Fruit fly (Drosophila melanogaster) whole organism, embryonic: ENCODE data around the gene dimm.

Experiments
- Blimp-1 ChIP-seq: fragments of 200-800 bp; sonication (Bioruptor generic); optimal IDR thresholded peaks from 3 replicates; lab custom pipeline; 2018; ENCODE audit warnings: missing biosample characterization, missing genetic modification characterization, mild to moderate bottlenecking, moderate library complexity, missing genetic modification reagents
- BtbVII ChIP-seq: fragments of 200-800 bp; sonication (Bioruptor generic); optimal IDR thresholded peaks from 3 replicates; lab custom pipeline; 2017; ENCODE audit warnings: missing biosample characterization, mild to moderate bottlenecking, missing genetic modification characterization
- CG1024 ChIP-seq: fragments of 200-800 bp; sonication (Bioruptor generic); IDR thresholded peaks from 2 replicates; pipeline ENCODE4 v1.3.6; 2022; ENCODE audit warnings: missing biosample characterization, missing genetic modification characterization
- CG10543 ChIP-seq: fragments of 200-800 bp; sonication (Bioruptor generic); optimal IDR thresholded peaks from 3 replicates; lab custom pipeline; 2017; ENCODE audit warnings: missing biosample characterization, mild to moderate bottlenecking, missing genetic modification characterization, moderate library complexity
- CG10565 ChIP-seq: fragments of 200-800 bp; sonication (Bioruptor generic); optimal IDR thresholded peaks from 3 replicates; lab custom pipeline; 2016; ENCODE audit warnings: missing biosample characterization, mild to moderate bottlenecking, missing genetic modification characterization
- CG11504 ChIP-seq: fragments of 200-800 bp; sonication (Bioruptor generic); optimal IDR thresholded peaks from 3 replicates; lab custom pipeline; 2019; ENCODE audit warnings: missing biosample characterization, mild to moderate bottlenecking, missing genetic modification characterization, moderate library complexity
- CG12219 ChIP-seq: fragments of 200-800 bp; sonication (Bioruptor generic); optimal IDR thresholded peaks from 3 replicates; lab custom pipeline; 2018; ENCODE audit warnings: missing biosample characterization, mild to moderate bottlenecking, missing genetic modification characterization
- CG14667 ChIP-seq: fragments of 200-800 bp; sonication (Bioruptor generic); IDR thresholded peaks from 2 replicates; pipeline ENCODE4 v1.3.6; 2022; ENCODE audit warnings: missing biosample characterization, missing genetic modification characterization
- CG17912 ChIP-seq: fragments of 200-800 bp; sonication (Bioruptor generic); optimal IDR thresholded peaks from 2 replicates; lab custom pipeline; 2018; ENCODE audit warnings: missing biosample characterization, mild to moderate bottlenecking, missing genetic modification characterization
- CG8924 ChIP-seq: fragments of 200-800 bp; optimal IDR thresholded peaks from 3 replicates; lab custom pipeline; 2019; ENCODE audit warnings: missing biosample characterization, mild to moderate bottlenecking, missing genetic modification characterization, moderate library complexity
- CG8944 ChIP-seq: fragments of 200-800 bp; sonication (Bioruptor generic); optimal IDR thresholded peaks from 3 replicates; lab custom pipeline; 2016; ENCODE audit warnings: missing biosample characterization, missing genetic modification characterization
- CoRest ChIP-seq: fragments of 200-800 bp; sonication (Bioruptor generic); optimal IDR thresholded peaks from 3 replicates; lab custom pipeline; 2018; ENCODE audit warnings: missing biosample characterization, mild to moderate bottlenecking, missing genetic modification characterization, moderate library complexity
- Dip2 ChIP-seq: fragments of 200-800 bp; sonication (Bioruptor generic); IDR thresholded peaks from 2 replicates; pipeline ENCODE4 v1.3.6; 2022; ENCODE audit warnings: missing biosample characterization, missing genetic modification characterization
- Doc3 ChIP-seq: fragments of 200-800 bp; sonication (Bioruptor generic); IDR thresholded peaks from 3 replicates; pipeline ENCODE4 v1.3.6; 2022; ENCODE audit warnings: missing biosample characterization, missing genetic modification characterization; ENCODE audit not compliant: partially characterized antibody
- E2f2 ChIP-seq: fragments of 200-800 bp; sonication (Bioruptor generic); IDR thresholded peaks from 2 replicates; pipeline ENCODE4 v1.3.6; 2022; ENCODE audit warnings: missing biosample characterization, missing genetic modification characterization
- Ets97D ChIP-seq: fragments of 200-800 bp; sonication (Bioruptor generic); optimal IDR thresholded peaks from 3 replicates; lab custom pipeline; 2016; ENCODE audit warnings: missing biosample characterization, missing genetic modification characterization
- H15 ChIP-seq: fragments of 200-800 bp; sonication (Bioruptor generic); IDR thresholded peaks from 3 replicates; pipeline ENCODE4 v1.3.6; 2022; ENCODE audit warnings: missing biosample characterization, missing genetic modification characterization
- HLH3B ChIP-seq: fragments of 200-800 bp; sonication (Bioruptor generic); IDR thresholded peaks from 2 replicates; pipeline ENCODE4 v1.3.6; 2022; ENCODE audit warnings: missing biosample characterization, missing genetic modification characterization
- Hand ChIP-seq: fragments of 200-800 bp; sonication (Bioruptor generic); optimal IDR thresholded peaks from 2 replicates; lab custom pipeline; 2017; ENCODE audit warnings: mild to moderate bottlenecking, missing biosample characterization, missing genetic modification reagents, missing genetic modification characterization
- Mes4 ChIP-seq: fragments of 200-800 bp; sonication (Bioruptor generic); optimal IDR thresholded peaks from 2 replicates; lab custom pipeline; 2016; ENCODE audit warnings: missing biosample characterization, missing genetic modification characterization
- Myb ChIP-seq: fragments of 200-800 bp; sonication (Bioruptor generic); optimal IDR thresholded peaks from 2 replicates; lab custom pipeline; 2016; ENCODE audit warnings: missing biosample characterization, missing genetic modification characterization
- Nf-YB ChIP-seq: fragments of 200-800 bp; sonication (Bioruptor generic); optimal IDR thresholded peaks from 3 replicates; lab custom pipeline; 2019; ENCODE audit warnings: missing biosample characterization, mild to moderate bottlenecking, missing genetic modification characterization, moderate library complexity
- Rfx ChIP-seq: fragments of 200-800 bp; sonication (Bioruptor generic); IDR thresholded peaks from 2 replicates; pipeline ENCODE4 v1.3.6; 2022; ENCODE audit warnings: missing biosample characterization, missing genetic modification characterization
- Six4 ChIP-seq: fragments of 200-800 bp; sonication (Bioruptor generic); optimal IDR thresholded peaks from 2 replicates; lab custom pipeline; 2016; ENCODE audit warnings: missing biosample characterization, missing genetic modification characterization
- Tbp ChIP-seq: fragments of >200 bp; optimal IDR thresholded peaks from 2 replicates; lab custom pipeline; 2018; ENCODE audit warnings: missing biosample characterization, missing genetic modification characterization
- btn ChIP-seq: fragments of 200-800 bp; sonication (Bioruptor generic); optimal IDR thresholded peaks from 2 replicates; lab custom pipeline; 2016; ENCODE audit warnings: missing biosample characterization, missing genetic modification characterization
- caup ChIP-seq: fragments of 200-800 bp; sonication (Bioruptor generic); optimal IDR thresholded peaks from 3 replicates; lab custom pipeline; 2017; ENCODE audit warnings: missing biosample characterization, mild to moderate bottlenecking, missing genetic modification characterization, moderate library complexity; ENCODE audit not compliant: severe bottlenecking
- danr ChIP-seq: fragments of 200-800 bp; sonication (Bioruptor generic); IDR thresholded peaks from 2 replicates; pipeline ENCODE4 v1.3.6; 2022; ENCODE audit warnings: missing biosample characterization, missing genetic modification characterization
- eve ChIP-seq, 2 experiments: fragments of >200 bp; optimal IDR thresholded peaks; 2 replicates each; lab custom pipeline; 2017; ENCODE audit warnings: missing biosample characterization in 2 of 2, missing genetic modification characterization in 2 of 2
- gcm2 ChIP-seq: fragments of 200-800 bp; sonication (Bioruptor generic); optimal IDR thresholded peaks from 2 replicates; lab custom pipeline; 2016; ENCODE audit warnings: missing biosample characterization, missing genetic modification characterization
- gfzf ChIP-seq: fragments of 200-800 bp; sonication (Bioruptor generic); optimal IDR thresholded peaks from 2 replicates; lab custom pipeline; 2016; ENCODE audit warnings: missing biosample characterization, mild to moderate bottlenecking, missing genetic modification characterization, moderate library complexity
- h ChIP-seq: fragments of >200 bp; optimal IDR thresholded peaks from 2 replicates; lab custom pipeline; 2017
- hbn ChIP-seq: fragments of 200-800 bp; sonication (Bioruptor generic); IDR thresholded peaks from 2 replicates; pipeline ENCODE4 v1.3.6; 2022; ENCODE audit warnings: missing biosample characterization, missing genetic modification characterization; ENCODE audit not compliant: partially characterized antibody
- hkb ChIP-seq, 2 experiments: fragments of 200-800 bp in 1 of 2; fragments of >200 bp in 1 of 2; sonication (Bioruptor generic) in 1 of 2; IDR thresholded peaks in 1 of 2; optimal IDR thresholded peaks in 1 of 2; 2 replicates each; pipeline versions ENCODE4 v1.3.6 to Lab custom; 2017 to 2022; ENCODE audit warnings: missing biosample characterization in 1 of 2, missing genetic modification characterization in 1 of 2
- kah ChIP-seq: fragments of 200-800 bp; sonication (Bioruptor generic); optimal IDR thresholded peaks from 2 replicates; lab custom pipeline; 2018; ENCODE audit warnings: missing biosample characterization, mild to moderate bottlenecking, missing genetic modification characterization
- ken ChIP-seq: fragments of 200-800 bp; sonication (Bioruptor generic); IDR thresholded peaks from 3 replicates; pipeline ENCODE4 v1.3.6; 2022; ENCODE audit warnings: missing biosample characterization, missing genetic modification characterization
- lilli ChIP-seq: fragments of 200-800 bp; sonication (Bioruptor generic); optimal IDR thresholded peaks from 3 replicates; lab custom pipeline; 2016; ENCODE audit warnings: missing biosample characterization, missing genetic modification characterization
- lola ChIP-seq, 3 experiments: fragments of >200 bp in 2 of 3; fragments of 200-800 bp in 1 of 3; sonication (Bioruptor generic) in 1 of 3; optimal IDR thresholded peaks; 2 replicates each; lab custom pipeline; 2017 to 2019; ENCODE audit warnings: missing biosample characterization in 3 of 3, missing genetic modification characterization in 3 of 3, mild to moderate bottlenecking in 1 of 3, moderate library complexity in 1 of 3
- pho ChIP-seq: fragments of 200-800 bp; sonication (Bioruptor generic); optimal IDR thresholded peaks from 2 replicates; lab custom pipeline; 2016; ENCODE audit warnings: missing biosample characterization, missing genetic modification characterization
- pnt ChIP-seq: fragments of 200-800 bp; sonication (Bioruptor generic); optimal IDR thresholded peaks from 3 replicates; lab custom pipeline; 2016; ENCODE audit warnings: missing biosample characterization, missing genetic modification characterization
- ranshi ChIP-seq: fragments of 200-800 bp; sonication (Bioruptor generic); IDR thresholded peaks from 2 replicates; pipeline ENCODE4 v1.3.6; 2022; ENCODE audit warnings: missing biosample characterization, missing genetic modification characterization
- rib ChIP-seq: fragments of 200-800 bp; sonication (Bioruptor generic); IDR thresholded peaks from 2 replicates; pipeline ENCODE4 v1.3.6; 2022; ENCODE audit warnings: missing biosample characterization, missing genetic modification characterization
- schlank ChIP-seq: fragments of 200-800 bp; sonication (Bioruptor generic); optimal IDR thresholded peaks from 2 replicates; lab custom pipeline; 2018; ENCODE audit warnings: missing biosample characterization, mild to moderate bottlenecking, missing genetic modification characterization
- sob ChIP-seq: fragments of 200-800 bp; sonication (Bioruptor generic); IDR thresholded peaks from 2 replicates; pipeline ENCODE4 v1.3.6; 2022; ENCODE audit warnings: missing biosample characterization, missing genetic modification characterization
- tll ChIP-seq, 2 experiments: fragments of 200-800 bp in 1 of 2; fragments of >200 bp in 1 of 2; sonication (Bioruptor generic) in 1 of 2; optimal IDR thresholded peaks; 2 replicates each; lab custom pipeline; 2017 to 2019; ENCODE audit warnings: missing biosample characterization in 2 of 2, missing genetic modification characterization in 2 of 2, mild to moderate bottlenecking in 1 of 2, moderate library complexity in 1 of 2
- toy ChIP-seq: fragments of 200-800 bp; sonication (Bioruptor generic); IDR thresholded peaks from 2 replicates; pipeline ENCODE4 v1.3.6; 2022; ENCODE audit warnings: missing biosample characterization, missing genetic modification characterization
- vvl ChIP-seq: fragments of 200-800 bp; sonication (Bioruptor generic); IDR thresholded peaks from 2 replicates; pipeline ENCODE4 v1.3.6; 2022; ENCODE audit warnings: missing biosample characterization, missing genetic modification characterization
- wek ChIP-seq: fragments of 200-800 bp; sonication (Bioruptor generic); optimal IDR thresholded peaks from 3 replicates; lab custom pipeline; 2018; ENCODE audit warnings: missing biosample characterization, mild to moderate bottlenecking, missing genetic modification characterization, moderate library complexity
- wor ChIP-seq: fragments of 200-800 bp; sonication (Bioruptor generic); IDR thresholded peaks from 2 replicates; pipeline ENCODE4 v1.3.6; 2022; ENCODE audit warnings: missing biosample characterization, missing genetic modification characterization

Gene dimm

dm6 chr2L:21309058-21309753 lies 22.4 kb upstream of the dimm start (continued):
- TF ChIP-seq H15 (GFP tag; lab: Robert Waterston, UW) (no peak), CG11504 (tag; lab: Kevin White, UChicago) (no peak), Tbp (GFP tag; lab: Kevin White, UChicago) (no peak), pnt (GFP tag; lab: Kevin White, UChicago) (no peak), rib (peak; percentile 85), Six4 (GFP tag; lab: Kevin White, UChicago) (no peak), E2f2 (GFP tag; lab: Robert Waterston, UW) (0 out of 2 replicates have a peak, but pooled peaks have one; percentile 26), hbn (peak; percentile 20; the same call in 1 of the 2 replicates), wek (GFP tag; lab: Kevin White, UChicago) (no peak), CG10543 (peak; percentile 88), lola (GFP tag; optimal IDR thresholded peaks at IDR 0.05; lab: Kevin White, UChicago) (no peak), Doc3 (GFP tag; lab: Robert Waterston, UW) (no peak), wor (GFP tag; lab: Robert Waterston, UW) (no peak), CG10565 (GFP tag; lab: Kevin White, UChicago) (no peak), caup (peak; percentile 59), pho (GFP tag; lab: Kevin White, UChicago) (no peak), CG12219 (peak; percentile 32), Blimp-1 (GFP tag; lab: Kevin White, UChicago) (no peak), btn (GFP tag; lab: Kevin White, UChicago) (no peak), CG8924 (tag; lab: Kevin White, UChicago) (peak; percentile 3), Mes4 (GFP tag; lab: Kevin White, UChicago) (no peak), gcm2 (GFP tag; lab: Kevin White, UChicago) (no peak), Rfx (peak; percentile 48; the same call in 1 of the 2 replicates), HLH3B (0 out of 2 replicates have a peak, but pooled peaks have one; percentile 20), Nf-YB (GFP tag; lab: Kevin White, UChicago) (no peak), vvl (GFP tag; lab: Robert Waterston, UW) (peak; percentile 32; the same call in 1 of the 2 replicates), danr (GFP tag; lab: Robert Waterston, UW) (no peak), Ets97D (GFP tag; lab: Kevin White, UChicago) (no peak), BtbVII (peak; percentile 19), schlank (tag; lab: Kevin White, UChicago) (no peak)
- TF ChIP-seq, all 482 proteins: peak for 94

dm6 chr2L:21309754-21310426 lies 21.7 kb upstream of the dimm start, which contains the start of gene Mondo:
Gene Mondo, minus strand, starts transcription at chr2L:21310050.
- TF ChIP-seq kah (GFP tag; lab: Kevin White, UChicago) (no peak), ken (no peak), h (lab: Kevin White, UChicago) (no peak), toy (GFP tag; lab: Robert Waterston, UW) (no peak), CG17912 (GFP tag; lab: Kevin White, UChicago) (no peak), CG14667 (no peak), sob (GFP tag; lab: Robert Waterston, UW) (peak; percentile 64), Dip2 (GFP tag; lab: Robert Waterston, UW) (no peak), gfzf (GFP tag; lab: Kevin White, UChicago) (peak; percentile 74), CG8944 (GFP tag; lab: Kevin White, UChicago) (peak; percentile 10), Myb (GFP tag; lab: Kevin White, UChicago) (no peak), eve (GFP tag; optimal IDR thresholded peaks at IDR 0.05; lab: Kevin White, UChicago) (no peak), Hand (GFP tag; lab: Kevin White, UChicago) (no peak), CoRest (tag; lab: Kevin White, UChicago) (peak; percentile 57), CG1024 (no peak), tll (GFP tag; optimal IDR thresholded peaks at IDR 0.05; lab: Kevin White, UChicago) (peak in 1 of 2 experiments; percentile 23), ranshi (0 out of 2 replicates have a peak, but pooled peaks have one; percentile 57), hkb (optimal IDR thresholded peaks at IDR 0.05; lab: Kevin White, UChicago) (no peak), hkb (GFP tag; IDR thresholded peaks at IDR 0.05; lab: Robert Waterston, UW) (no peak), lilli (GFP tag; lab: Kevin White, UChicago) (no peak)
